Fruit fly (Drosophila melanogaster): ENCODE data around the gene CG9135.

CG9135 gene

dm6 chr2L:6088371-6089365 lies 38.1 kb downstream of the CG9135 start (continued):
- TF ChIP-seq CG15514 (GFP tag; optimal IDR thresholded peaks at IDR 0.05) = peak; percentile 7
- TF ChIP-seq fd64A (GFP tag; optimal IDR thresholded peaks at IDR 0.05) = peak; percentile 2
- TF ChIP-seq Optix (GFP tag; IDR thresholded peaks at IDR 0.05) = no peak
- TF ChIP-seq bcd (GFP tag; optimal IDR thresholded peaks at IDR 0.05) = peak; percentile 24
- TF ChIP-seq Jarid2 (GFP tag; optimal IDR thresholded peaks at IDR 0.05) = no peak
- TF ChIP-seq CG13624 (GFP tag; optimal IDR thresholded peaks at IDR 0.05) = peak; percentile 23
- no peak for TF ChIP-seq CG9609 (GFP tag; optimal IDR thresholded peaks at IDR 0.05)
- TF ChIP-seq Deaf1 (tag; optimal IDR thresholded peaks at IDR 0.05) = peak; percentile 90
- no peak for TF ChIP-seq CG12744 (GFP tag; optimal IDR thresholded peaks at IDR 0.05)
- TF ChIP-seq dmrt99B (tag; optimal IDR thresholded peaks at IDR 0.05) = peak; percentile 10
- peak; percentile 54 for TF ChIP-seq grau (tag; optimal IDR thresholded peaks at IDR 0.05)
- no peak for TF ChIP-seq jigr1 (GFP tag; IDR thresholded peaks at IDR 0.05)
- TF ChIP-seq ase (GFP tag; IDR thresholded peaks at IDR 0.05) = no peak
- peak; percentile 98 for TF ChIP-seq CG10543 (GFP tag; optimal IDR thresholded peaks at IDR 0.05)
- TF ChIP-seq Sry-β (GFP tag; optimal IDR thresholded peaks at IDR 0.05) = no peak
- TF ChIP-seq pb (GFP tag; optimal IDR thresholded peaks at IDR 0.05) = peak; percentile 11
- TF ChIP-seq CG7928 (GFP tag; optimal IDR thresholded peaks at IDR 0.05) = no peak
- TF ChIP-seq CG16813 (GFP tag; IDR thresholded peaks at IDR 0.05; ENCODE audit: partially characterized antibody) = peak; percentile 44; the same call in 1 of the 3 replicates
- no peak for TF ChIP-seq E2f2 (GFP tag; IDR thresholded peaks at IDR 0.05)
- TF ChIP-seq ssp (GFP tag; IDR thresholded peaks at IDR 0.05) = no peak
- no peak for TF ChIP-seq CG9797 (GFP tag; optimal IDR thresholded peaks at IDR 0.05)
- TF ChIP-seq CG12299 (tag; optimal IDR thresholded peaks at IDR 0.05) = peak; percentile 13
- TF ChIP-seq CG12659 (GFP tag; optimal IDR thresholded peaks at IDR 0.05) = peak; percentile 12
- peak; percentile 100 for TF ChIP-seq CG15479 (GFP tag; optimal IDR thresholded peaks at IDR 0.05)
- TF ChIP-seq ERR (GFP tag; optimal IDR thresholded peaks at IDR 0.05) = peak; percentile 82
- peak; percentile 30 for TF ChIP-seq Fer1 (GFP tag; optimal IDR thresholded peaks at IDR 0.05)
- no peak for TF ChIP-seq CG15011 (GFP tag; optimal IDR thresholded peaks at IDR 0.05)
- peak; percentile 52 for TF ChIP-seq Ets65A (GFP tag)
- TF ChIP-seq bsh (GFP tag; optimal IDR thresholded peaks at IDR 0.05) = peak in 1 of 2 experiments; percentile 13
- no peak for TF ChIP-seq sisA (GFP tag; IDR thresholded peaks at IDR 0.05)
- TF ChIP-seq Nf-YB (GFP tag; optimal IDR thresholded peaks at IDR 0.05) = no peak
- TF ChIP-seq CG17612 (GFP tag; IDR thresholded peaks at IDR 0.05) = no peak
- TF ChIP-seq Fer3 (tag; optimal IDR thresholded peaks at IDR 0.05) = no peak
- TF ChIP-seq repo (GFP tag; optimal IDR thresholded peaks at IDR 0.05) = peak; percentile 40
- peak; percentile 51; the same call in 1 of the 2 replicates for TF ChIP-seq nerfin-2 (GFP tag; IDR thresholded peaks at IDR 0.05; ENCODE audit: partially characterized antibody)
- no peak for TF ChIP-seq H15 (GFP tag; IDR thresholded peaks at IDR 0.05)
- TF ChIP-seq hb (GFP tag; IDR thresholded peaks at IDR 0.05; ENCODE audit: partially characterized antibody) = no peak
- peak; percentile 7 for TF ChIP-seq CG2712 (tag; optimal IDR thresholded peaks at IDR 0.05)
- TF ChIP-seq slbo (GFP tag; IDR thresholded peaks at IDR 0.05) = peak; percentile 15; the same call in 1 of the 2 replicates
- TF ChIP-seq gfzf (GFP tag; optimal IDR thresholded peaks at IDR 0.05) = no peak
- TF ChIP-seq CG33213 (GFP tag; optimal IDR thresholded peaks at IDR 0.05) = no peak
- TF ChIP-seq caup (GFP tag; optimal IDR thresholded peaks at IDR 0.05; ENCODE audit: severe bottlenecking) = peak; percentile 35
- TF ChIP-seq pzg (GFP tag; optimal IDR thresholded peaks at IDR 0.05) = no peak
- no peak for TF ChIP-seq p53 (GFP tag; optimal IDR thresholded peaks at IDR 0.05)
- TF ChIP-seq Lim3 (GFP tag; IDR thresholded peaks at IDR 0.05) = no peak
- TF ChIP-seq bigmax (GFP tag; optimal IDR thresholded peaks at IDR 0.05) = no peak
- peak; percentile 74 for TF ChIP-seq ci (GFP tag; IDR thresholded peaks at IDR 0.05)
- no peak for TF ChIP-seq Dad (GFP tag; optimal IDR thresholded peaks at IDR 0.05)
